Worm (Caenorhabditis elegans): ENCODE measurements around the gene ile-2.

ile-2 gene

ce11 chrX:777421-777820 lies 9.0 kb downstream of the ile-2 start, which contains the start of gene nas-15:
TSS of gene nas-15 (plus strand) at chrX:777721.
- TF ChIP-seq pha-4 (GFP tag; IDR thresholded peaks at IDR 0.05): no peak
- no peak for TF ChIP-seq pha-4 (tag; optimal IDR thresholded peaks at IDR 0.05)
- no peak for TF ChIP-seq F44E2.7 (GFP tag; IDR thresholded peaks at IDR 0.05)
- TF ChIP-seq lim-7 (GFP tag; IDR thresholded peaks at IDR 0.05): no peak
- no peak for TF ChIP-seq nhr-48 (tag; optimal IDR thresholded peaks at IDR 0.05)
- TF ChIP-seq jun-1 (tag; optimal IDR thresholded peaks at IDR 0.05): no peak
- no peak for TF ChIP-seq mxl-3 (GFP tag; optimal IDR thresholded peaks at IDR 0.05)
- TF ChIP-seq ama-1 (optimal IDR thresholded peaks at IDR 0.05): no peak
- TF ChIP-seq dmd-6 (GFP tag; IDR thresholded peaks at IDR 0.05): no peak
- TF ChIP-seq nhr-11 (tag; optimal IDR thresholded peaks at IDR 0.05): no peak

- TF ChIP-seq ceh-62 (tag; optimal IDR thresholded peaks at IDR 0.05) (no peak), hlh-11 (tag; optimal IDR thresholded peaks at IDR 0.05) (no peak), fos-1 (tag; optimal IDR thresholded peaks at IDR 0.05) (no peak), aha-1 (tag) (peak; percentile 97), ces-1 (GFP tag; optimal IDR thresholded peaks at IDR 0.05) (no peak), ztf-11 (tag; optimal IDR thresholded peaks at IDR 0.05) (no peak), php-3 (GFP tag; IDR thresholded peaks at IDR 0.05) (no peak)
Measured at ce11 chrX:779259-779658, 10.9 kb downstream of the ile-2 start.

ce11 chrX:780027-780426 lies 11.6 kb downstream of the ile-2 start:
- no peak for TF ChIP-seq ZK546.5 (tag; optimal IDR thresholded peaks at IDR 0.05)
- TF ChIP-seq dpl-1 (GFP tag; optimal IDR thresholded peaks at IDR 0.05): no peak
- TF ChIP-seq ces-1 (GFP tag; optimal IDR thresholded peaks at IDR 0.05): no peak
- no peak for TF ChIP-seq lin-13 (GFP tag; optimal IDR thresholded peaks at IDR 0.05)
- peak in 1 of 2 experiments; percentile 65 for TF ChIP-seq unc-62 (GFP tag; optimal IDR thresholded peaks at IDR 0.05 in 1 of 2)
- TF ChIP-seq unc-62 (tag; optimal IDR thresholded peaks at IDR 0.05): no peak

ce11 chrX:784853-785252 lies 16.5 kb downstream of the ile-2 start, which contains the start of gene T04G9.6:
TSS of gene T04G9.6 (minus strand) at chrX:784953.
- peak; percentile 25 for TF ChIP-seq aha-1 (tag)
- TF ChIP-seq unc-62 (GFP tag; optimal IDR thresholded peaks at IDR 0.05 in 1 of 2): peak in 1 of 2 experiments; percentile 25
- no peak for TF ChIP-seq unc-62 (tag; optimal IDR thresholded peaks at IDR 0.05)
- no peak for TF ChIP-seq unc-39 (tag; optimal IDR thresholded peaks at IDR 0.05)

- TF ChIP-seq egl-27 (tag; optimal IDR thresholded peaks at IDR 0.05) (no peak), daf-8 (GFP tag; IDR thresholded peaks at IDR 0.05) (no peak), aha-1 (tag) (no peak), spr-3 (GFP tag; optimal IDR thresholded peaks at IDR 0.05) (no peak), lin-1 (GFP tag; IDR thresholded peaks at IDR 0.05) (no peak), hmg-1.1 (GFP tag; IDR thresholded peaks at IDR 0.05) (0 out of 2 replicates have a peak, but pooled peaks have one; percentile 30), nhr-42 (GFP tag; IDR thresholded peaks at IDR 0.05) (no peak), Y105C5A.15 (GFP tag; IDR thresholded peaks at IDR 0.05) (no peak), tag-97 (GFP tag; IDR thresholded peaks at IDR 0.05) (no peak), Y75B8A.6 (GFP tag; IDR thresholded peaks at IDR 0.05) (no peak), rbr-2 (tag; optimal IDR thresholded peaks at IDR 0.05) (peak; percentile 42), nhr-11 (tag; optimal IDR thresholded peaks at IDR 0.05) (no peak), hlh-30 (tag; optimal IDR thresholded peaks at IDR 0.05; ENCODE audit: insufficient read depth) (no peak), mdt-29 (GFP tag; IDR thresholded peaks at IDR 0.05) (no peak), duxl-1 (tag; optimal IDR thresholded peaks at IDR 0.05; ENCODE audit: poor library complexity) (peak; percentile 50), F26F4.8 (GFP tag; conservative IDR thresholded peaks at IDR 0.05) (no peak), mes-2 (tag; optimal IDR thresholded peaks at IDR 0.05; ENCODE audit: poor library complexity, severe bottlenecking) (peak; percentile 34), ceh-82 (tag; optimal IDR thresholded peaks at IDR 0.05) (no peak), ama-1 (optimal IDR thresholded peaks at IDR 0.05) (no peak), mxl-3 (GFP tag; optimal IDR thresholded peaks at IDR 0.05) (no peak), nhr-102 (tag; optimal IDR thresholded peaks at IDR 0.05) (no peak), jun-1 (tag; optimal IDR thresholded peaks at IDR 0.05) (no peak), unc-62 (GFP tag; optimal IDR thresholded peaks at IDR 0.05 in 1 of 2) (peak in 1 of 2 experiments; percentile 75), unc-62 (tag; optimal IDR thresholded peaks at IDR 0.05) (no peak), ceh-28 (tag; optimal IDR thresholded peaks at IDR 0.05) (no peak), F10B5.3 (tag; optimal IDR thresholded peaks at IDR 0.05) (peak; percentile 81), lim-7 (GFP tag; IDR thresholded peaks at IDR 0.05) (no peak), mdl-1 (tag; optimal IDR thresholded peaks at IDR 0.05) (no peak), zfp-3 (GFP tag; conservative IDR thresholded peaks at IDR 0.05) (no peak), lin-13 (GFP tag; optimal IDR thresholded peaks at IDR 0.05) (no peak)
Measured at ce11 chrX:785368-785767, 17.0 kb downstream of the ile-2 start.
